Worm (Caenorhabditis elegans): ENCODE results near the gene T28D9.4.

T28D9.4 gene

ce11 chrII:6500161-6500560 is 23.4 kb downstream of the T28D9.4 start, which contains the start of gene R05G9.5:
Gene R05G9.5, minus strand, starts transcription at chrII:6500261.
- no peak for TF ChIP-seq hlh-8 (tag; optimal IDR thresholded peaks at IDR 0.05)
- no peak for TF ChIP-seq ref-2 (tag; optimal IDR thresholded peaks at IDR 0.05)
- TF ChIP-seq ztf-16 (tag; optimal IDR thresholded peaks at IDR 0.05) = no peak
- no peak for TF ChIP-seq npax-4 (tag; optimal IDR thresholded peaks at IDR 0.05)
- TF ChIP-seq nfya-1 (tag; optimal IDR thresholded peaks at IDR 0.05) = no peak
- TF ChIP-seq ceh-45 (GFP tag; IDR thresholded peaks at IDR 0.05) = no peak
- TF ChIP-seq dmd-4 (tag; optimal IDR thresholded peaks at IDR 0.05; ENCODE audit: borderline replicate concordance) = no peak
- no peak for TF ChIP-seq elt-2 (tag; optimal IDR thresholded peaks at IDR 0.05)
- no peak for TF ChIP-seq lim-6 (tag; optimal IDR thresholded peaks at IDR 0.05)
- no peak for TF ChIP-seq ceh-30 (tag; optimal IDR thresholded peaks at IDR 0.05)
- no peak for TF ChIP-seq F13H6.1 (tag; optimal IDR thresholded peaks at IDR 0.05)
- TF ChIP-seq madf-2 (tag; optimal IDR thresholded peaks at IDR 0.05) = no peak
- TF ChIP-seq hlh-6 (tag; optimal IDR thresholded peaks at IDR 0.05) = no peak
- TF ChIP-seq sdc-2 (tag; optimal IDR thresholded peaks at IDR 0.05) = no peak
- no peak for TF ChIP-seq elt-4 (tag; optimal IDR thresholded peaks at IDR 0.05)

- TF ChIP-seq ceh-6 (GFP tag; optimal IDR thresholded peaks at IDR 0.05) = no peak
These were observed 24.7 kb downstream of the T28D9.4 start, which contains the start of gene R05G9.3 for ce11 chrII:6501420-6501819. Gene R05G9.3, minus strand, starts transcription at chrII:6501520.

ce11 chrII:6502826-6503225 is 26.1 kb downstream of the T28D9.4 start, which contains the start of gene R05G9.1:
Gene R05G9.1, plus strand, starts transcription at chrII:6503168.
- no peak for TF ChIP-seq pag-3 (tag; optimal IDR thresholded peaks at IDR 0.05; ENCODE audit: borderline replicate concordance)
- no peak for TF ChIP-seq ets-4 (tag; optimal IDR thresholded peaks at IDR 0.05)
- TF ChIP-seq ceh-31 (tag; optimal IDR thresholded peaks at IDR 0.05) = no peak
- no peak for TF ChIP-seq K09A11.1 (tag; optimal IDR thresholded peaks at IDR 0.05; ENCODE audit: insufficient read depth)
- TF ChIP-seq sox-2 (GFP tag; IDR thresholded peaks at IDR 0.05) = no peak
- TF ChIP-seq ceh-34 (tag; optimal IDR thresholded peaks at IDR 0.05) = no peak
- TF ChIP-seq lim-6 (tag; optimal IDR thresholded peaks at IDR 0.05) = no peak
- TF ChIP-seq gmeb-2 (tag; optimal IDR thresholded peaks at IDR 0.05) = no peak
- no peak for TF ChIP-seq pax-1 (tag; optimal IDR thresholded peaks at IDR 0.05)
- no peak for TF ChIP-seq fax-1 (tag; optimal IDR thresholded peaks at IDR 0.05)
- no peak for TF ChIP-seq elt-4 (tag; optimal IDR thresholded peaks at IDR 0.05)
- no peak for TF ChIP-seq F13H6.1 (tag; optimal IDR thresholded peaks at IDR 0.05)
- no peak for TF ChIP-seq eyg-1 (tag; optimal IDR thresholded peaks at IDR 0.05)
- no peak for TF ChIP-seq nfya-1 (tag; optimal IDR thresholded peaks at IDR 0.05)
- no peak for TF ChIP-seq dve-1 (tag; optimal IDR thresholded peaks at IDR 0.05)
- no peak for TF ChIP-seq odd-2 (tag; optimal IDR thresholded peaks at IDR 0.05)

- no peak for TF ChIP-seq che-1 (tag; optimal IDR thresholded peaks at IDR 0.05)
- no peak for TF ChIP-seq nhr-11 (tag; optimal IDR thresholded peaks at IDR 0.05)
- no peak for TF ChIP-seq ref-2 (tag; optimal IDR thresholded peaks at IDR 0.05)
- no peak for TF ChIP-seq ets-4 (tag; optimal IDR thresholded peaks at IDR 0.05)
- no peak for TF ChIP-seq pax-1 (tag; optimal IDR thresholded peaks at IDR 0.05)
- TF ChIP-seq sdc-2 (tag; optimal IDR thresholded peaks at IDR 0.05) = no peak
- TF ChIP-seq ceh-34 (tag; optimal IDR thresholded peaks at IDR 0.05) = no peak
- no peak for TF ChIP-seq T23F11.4 (GFP tag; optimal IDR thresholded peaks at IDR 0.05)
- no peak for TF ChIP-seq unc-42 (tag; optimal IDR thresholded peaks at IDR 0.05)
- no peak for TF ChIP-seq hlh-6 (tag; optimal IDR thresholded peaks at IDR 0.05)
- TF ChIP-seq nhr-232 (tag; optimal IDR thresholded peaks at IDR 0.05) = no peak
- no peak for TF ChIP-seq hlh-30 (tag; optimal IDR thresholded peaks at IDR 0.05; ENCODE audit: insufficient read depth)
- no peak for TF ChIP-seq ceh-2 (tag; optimal IDR thresholded peaks at IDR 0.05)
- no peak for TF ChIP-seq ceh-24 (tag; optimal IDR thresholded peaks at IDR 0.05)
- TF ChIP-seq pha-2 (tag; optimal IDR thresholded peaks at IDR 0.05) = no peak
- TF ChIP-seq gmeb-2 (tag; optimal IDR thresholded peaks at IDR 0.05) = no peak
- no peak for TF ChIP-seq ceh-9 (tag; optimal IDR thresholded peaks at IDR 0.05)
- no peak for TF ChIP-seq unc-3 (GFP tag; conservative IDR thresholded peaks at IDR 0.05)
- no peak for TF ChIP-seq unc-3 (tag; optimal IDR thresholded peaks at IDR 0.05)
- TF ChIP-seq odd-2 (tag; optimal IDR thresholded peaks at IDR 0.05) = no peak
These were observed 36.6 kb downstream of the T28D9.4 start for ce11 chrII:6513357-6513756.
